Worm (Caenorhabditis elegans) whole organism, young adult: ENCODE data around the gene metl-9.
A peak's percentile ranks its signal among the peaks of the same experiment; 100 is the strongest.

Experiments
- C17E4.6 ChIP-seq: fragments of 200-800 bp; sonication (Bioruptor generic); IDR thresholded peaks from 2 replicates; pipeline ENCODE4 v1.3.6; 2022; ENCODE audit warnings: missing genetic modification reagents, missing genetic modification characterization, missing compliant biosample characterization
- F33H1.4 ChIP-seq: fragments of 200-800 bp; sonication (Bioruptor generic); IDR thresholded peaks from 2 replicates; pipeline ENCODE4 v1.3.6; 2022; ENCODE audit warnings: missing genetic modification reagents, missing genetic modification characterization, missing compliant biosample characterization
- F49E8.2 ChIP-seq: sonication (generic microtip); optimal IDR thresholded peaks from 3 replicates; lab custom pipeline; 2017; ENCODE audit warnings: missing genetic modification characterization, mild to moderate bottlenecking, missing compliant biosample characterization, antibody characterized with exemption, moderate library complexity; ENCODE audit not compliant: insufficient read depth
- F57A8.1 ChIP-seq: fragments of 200-800 bp; sonication (Bioruptor generic); optimal IDR thresholded peaks from 2 replicates; lab custom pipeline; 2018; ENCODE audit warnings: mild to moderate bottlenecking, missing genetic modification characterization, moderate library complexity, missing compliant biosample characterization
- K12H6.12 ChIP-seq: fragments of 200-800 bp; sonication (Bioruptor generic); optimal IDR thresholded peaks from 2 replicates; lab custom pipeline; 2018; ENCODE audit warnings: mild to moderate bottlenecking, missing genetic modification characterization, missing compliant biosample characterization
- Y56A3A.18 ChIP-seq: fragments of 200-800 bp; sonication (Bioruptor generic); IDR thresholded peaks from 2 replicates; pipeline ENCODE4 v1.3.6; 2022; ENCODE audit warnings: missing genetic modification reagents, missing genetic modification characterization, missing compliant biosample characterization
- attf-5 ChIP-seq: fragments of 200-800 bp; sonication (Bioruptor generic); optimal IDR thresholded peaks from 2 replicates; lab custom pipeline; 2018; ENCODE audit warnings: mild to moderate bottlenecking, missing genetic modification characterization, missing compliant biosample characterization
- attf-6 ChIP-seq: fragments of 200-800 bp; sonication (Bioruptor generic); IDR thresholded peaks from 2 replicates; pipeline ENCODE4 v1.3.6; 2022; ENCODE audit warnings: missing genetic modification reagents, missing genetic modification characterization, missing compliant biosample characterization
- ceh-27 ChIP-seq: fragments of 200-800 bp; sonication (Bioruptor generic); optimal IDR thresholded peaks from 2 replicates; lab custom pipeline; 2018; ENCODE audit warnings: mild to moderate bottlenecking, missing genetic modification characterization, moderate library complexity, missing compliant biosample characterization
- ceh-91 ChIP-seq: fragments of 200-800 bp; sonication (Bioruptor generic); IDR thresholded peaks from 2 replicates; pipeline ENCODE4 v1.3.6; 2022; ENCODE audit warnings: missing genetic modification reagents, missing genetic modification characterization, missing compliant biosample characterization
- die-1 ChIP-seq: sonication (generic microtip); optimal IDR thresholded peaks from 2 replicates; lab custom pipeline; 2016; ENCODE audit warnings: missing genotype, mild to moderate bottlenecking, missing genetic modification characterization, missing compliant biosample characterization
- him-1 ChIP-seq: sonication (generic microtip); optimal IDR thresholded peaks from 2 replicates; lab custom pipeline; 2016; ENCODE audit warnings: missing genotype, missing genetic modification reagents, missing genetic modification characterization, missing compliant biosample characterization
- hsf-1 ChIP-seq: fragments of 200-800 bp; sonication (Bioruptor generic); IDR thresholded peaks from 2 replicates; pipeline ENCODE4 v1.3.6; 2022; ENCODE audit warnings: missing genetic modification reagents, missing genetic modification characterization, missing compliant biosample characterization
- lag-1 ChIP-seq: fragments of 200-800 bp; sonication (Bioruptor generic); IDR thresholded peaks from 2 replicates; pipeline ENCODE4 v1.3.6; 2022; ENCODE audit warnings: missing genetic modification reagents, missing genetic modification characterization, missing compliant biosample characterization
- let-526 ChIP-seq: fragments of 200-800 bp; sonication (Bioruptor generic); IDR thresholded peaks from 2 replicates; pipeline ENCODE4 v1.3.6; 2022; ENCODE audit warnings: missing genetic modification reagents, missing genetic modification characterization, missing compliant biosample characterization
- lin-26 ChIP-seq: fragments of 200-800 bp; sonication (Bioruptor generic); IDR thresholded peaks from 2 replicates; pipeline ENCODE4 v1.3.6; 2022; ENCODE audit warnings: missing genetic modification reagents, missing genetic modification characterization, missing compliant biosample characterization
- lir-1 ChIP-seq: fragments of 200-800 bp; sonication (Bioruptor generic); conservative IDR thresholded peaks from 2 replicates; pipeline ENCODE4 v1.3.6; 2022; ENCODE audit warnings: missing genetic modification reagents, missing genetic modification characterization, missing compliant biosample characterization
- lsl-1 ChIP-seq: fragments of 200-800 bp; sonication (Bioruptor generic); optimal IDR thresholded peaks from 2 replicates; lab custom pipeline; 2018; ENCODE audit warnings: mild to moderate bottlenecking, missing genetic modification characterization, moderate library complexity, missing compliant biosample characterization
- mcd-1 ChIP-seq: fragments of 200-800 bp; sonication (Bioruptor generic); IDR thresholded peaks from 2 replicates; pipeline ENCODE4 v1.3.6; 2022; ENCODE audit warnings: missing genetic modification reagents, missing genetic modification characterization, missing compliant biosample characterization
- nhr-120 ChIP-seq: fragments of 200-800 bp; sonication (Bioruptor generic); IDR thresholded peaks from 2 replicates; pipeline ENCODE4 v1.3.6; 2022; ENCODE audit warnings: missing genetic modification characterization, missing compliant biosample characterization
- nhr-80 ChIP-seq: sonication (generic microtip); optimal IDR thresholded peaks from 2 replicates; lab custom pipeline; 2016; ENCODE audit warnings: missing genetic modification characterization, missing compliant biosample characterization
- rec-8 ChIP-seq, 2 experiments: sonication (generic microtip); optimal IDR thresholded peaks; 2 replicates each; lab custom pipeline; 2016; ENCODE audit warnings: mild to moderate bottlenecking in 2 of 2, missing genetic modification characterization in 2 of 2, missing genetic modification reagents in 2 of 2, missing genotype in 2 of 2, missing biosample characterization in 1 of 2, missing compliant biosample characterization in 1 of 2, moderate library complexity in 1 of 2
- repo-1 ChIP-seq: sonication (generic microtip); optimal IDR thresholded peaks from 2 replicates; lab custom pipeline; 2017; ENCODE audit warnings: mild to moderate bottlenecking, missing genetic modification characterization, missing compliant biosample characterization
- sdz-38 ChIP-seq: sonication (generic microtip); optimal IDR thresholded peaks from 2 replicates; lab custom pipeline; 2016; ENCODE audit warnings: missing genotype, missing genetic modification characterization, missing compliant biosample characterization
- snpc-1.1 ChIP-seq: sonication (generic microtip); optimal IDR thresholded peaks from 2 replicates; lab custom pipeline; 2017; ENCODE audit warnings: missing genetic modification characterization, mild to moderate bottlenecking, missing compliant biosample characterization, antibody characterized with exemption, moderate library complexity, missing genotype, missing genetic modification reagents; ENCODE audit not compliant: insufficient read depth
- tbx-9 ChIP-seq: sonication (generic microtip); optimal IDR thresholded peaks from 2 replicates; lab custom pipeline; 2016; ENCODE audit warnings: borderline replicate concordance, missing genetic modification characterization, inconsistent platforms, missing compliant biosample characterization
- xnd-1 ChIP-seq: sonication (generic microtip); optimal IDR thresholded peaks from 2 replicates; lab custom pipeline; 2016; ENCODE audit warnings: missing genotype, missing genetic modification reagents, missing genetic modification characterization, missing compliant biosample characterization
- zim-3 ChIP-seq: sonication (generic microtip); optimal IDR thresholded peaks from 2 replicates; lab custom pipeline; 2017; ENCODE audit warnings: mild to moderate bottlenecking, missing genetic modification characterization, moderate library complexity, missing compliant biosample characterization
- ztf-22 ChIP-seq: fragments of 200-800 bp; sonication (Bioruptor generic); optimal IDR thresholded peaks from 2 replicates; lab custom pipeline; 2018; ENCODE audit warnings: mild to moderate bottlenecking, missing genetic modification characterization, moderate library complexity, missing compliant biosample characterization
- ztf-26 ChIP-seq: sonication (generic microtip); optimal IDR thresholded peaks from 2 replicates; lab custom pipeline; 2017; ENCODE audit warnings: missing genetic modification characterization, missing compliant biosample characterization
- ztf-6 ChIP-seq: fragments of 200-800 bp; sonication (Bioruptor generic); IDR thresholded peaks from 2 replicates; pipeline ENCODE4 v1.3.6; 2022; ENCODE audit warnings: missing genetic modification reagents, missing genetic modification characterization, missing compliant biosample characterization

The metl-9 gene

ce11 chrX:5202399-5202798, 23.4 kb upstream of the metl-9 start:
- TF ChIP-seq nhr-80 (tag; lab: Kevin White, UChicago) (peak; percentile 41), repo-1 (tag; lab: Kevin White, UChicago) (no peak)

DNA sequence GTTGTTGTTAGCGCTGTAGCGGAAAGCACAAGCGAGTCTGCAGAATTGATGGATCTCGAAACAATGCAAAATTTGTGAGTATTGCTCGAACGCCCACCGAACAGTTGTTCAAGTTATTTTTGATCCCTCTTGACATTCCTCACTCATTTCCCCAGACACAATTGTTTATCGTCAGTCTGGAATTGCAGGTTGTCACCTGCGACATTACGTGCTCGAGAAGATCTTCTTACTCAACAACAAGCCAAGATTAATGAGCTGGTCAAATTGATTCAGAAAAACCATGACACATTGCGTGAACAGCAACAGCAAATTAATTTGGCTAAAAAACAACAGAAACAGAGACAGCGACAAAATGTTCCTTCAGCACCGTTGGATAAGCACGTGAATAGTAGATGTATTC, 22.9 kb upstream of the metl-9 start:
- TF ChIP-seq ztf-26 (tag; lab: Kevin White, UChicago) (no peak), K12H6.12 (tag; lab: Kevin White, UChicago) (peak; percentile 34)

ce11 chrX:5199825-5200373, 20.9 kb upstream of the metl-9 start:
- no peak for TF ChIP-seq him-1 (tag; lab: Kevin White, UChicago)
- no peak for TF ChIP-seq C17E4.6 (GFP tag; lab: Robert Waterston, UW)
- no peak for TF ChIP-seq F57A8.1 (GFP tag; lab: Kevin White, UChicago)
- TF ChIP-seq attf-6 (GFP tag; lab: Robert Waterston, UW): no peak
- no peak for TF ChIP-seq ztf-22
- TF ChIP-seq lin-26 (GFP tag; lab: Robert Waterston, UW): no peak
- TF ChIP-seq F33H1.4 (GFP tag; lab: Robert Waterston, UW): no peak
- TF ChIP-seq let-526 (GFP tag; lab: Robert Waterston, UW): no peak
- TF ChIP-seq lag-1 (GFP tag; lab: Robert Waterston, UW): no peak
- no peak for TF ChIP-seq ceh-91 (GFP tag; lab: Robert Waterston, UW)
- no peak for TF ChIP-seq mcd-1 (GFP tag; lab: Robert Waterston, UW)
- no peak for TF ChIP-seq ztf-6 (GFP tag; lab: Robert Waterston, UW)
- TF ChIP-seq, all 124 proteins: peak for 0

DNA sequence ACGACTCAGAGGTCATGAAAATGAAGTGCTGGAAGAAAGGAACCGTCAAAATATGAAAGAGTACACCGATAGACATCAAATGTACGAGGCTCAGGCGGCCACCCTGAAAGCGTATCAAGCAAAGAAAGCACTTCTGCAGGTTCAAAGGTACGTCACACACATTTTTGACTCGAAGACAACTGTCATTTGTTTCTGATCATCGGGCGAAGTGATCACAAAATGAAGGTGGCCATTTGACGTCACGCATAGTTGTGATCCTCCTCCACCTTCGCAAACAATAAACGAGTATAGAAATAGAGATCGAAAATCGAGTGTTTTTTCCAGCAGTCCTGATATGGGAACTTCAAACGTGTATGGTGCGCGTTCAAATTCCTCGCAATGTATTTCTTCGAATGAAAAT, 20.3 kb upstream of the metl-9 start:
- TF ChIP-seq zim-3 (tag; lab: Kevin White, UChicago) (no peak), sdz-38 (no peak), attf-5 (no peak), snpc-1.1 (tag; lab: Kevin White, UChicago) (no peak), die-1 (tag; lab: Kevin White, UChicago) (no peak), xnd-1 (no peak), F49E8.2 (tag; lab: Kevin White, UChicago) (no peak), lsl-1 (no peak), hsf-1 (GFP tag; lab: Robert Waterston, UW) (no peak), nhr-120 (no peak), ztf-26 (tag; lab: Kevin White, UChicago) (no peak), attf-6 (GFP tag; lab: Robert Waterston, UW) (no peak), Y56A3A.18 (GFP tag; lab: Robert Waterston, UW) (no peak), rec-8 (tag; optimal IDR thresholded peaks at IDR 0.05; lab: Kevin White, UChicago) (no peak), lir-1 (no peak)

DNA sequence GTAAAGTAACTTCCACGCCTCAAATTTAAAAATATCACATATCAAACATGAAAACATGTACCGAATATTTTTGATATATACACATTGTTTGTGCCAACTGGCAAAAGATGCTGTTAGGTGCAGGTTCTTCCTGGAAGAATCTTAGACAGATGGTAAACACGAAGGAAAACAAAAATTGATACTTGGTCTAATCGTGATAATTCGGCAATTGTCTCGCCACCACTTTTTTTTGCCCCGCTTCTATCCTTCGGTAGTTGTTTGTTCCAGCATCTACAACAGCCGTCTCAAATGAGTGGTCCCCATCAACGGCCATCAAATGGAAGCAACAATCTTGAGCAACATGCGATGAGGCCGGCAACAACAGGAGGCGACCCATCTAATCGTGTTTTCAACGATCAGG, 18.5 kb upstream of the metl-9 start:
- TF ChIP-seq ceh-27 (no peak), tbx-9 (tag; lab: Kevin White, UChicago) (no peak)
